Fruit fly (Drosophila melanogaster): ENCODE data around the gene CG7606.

DNA sequence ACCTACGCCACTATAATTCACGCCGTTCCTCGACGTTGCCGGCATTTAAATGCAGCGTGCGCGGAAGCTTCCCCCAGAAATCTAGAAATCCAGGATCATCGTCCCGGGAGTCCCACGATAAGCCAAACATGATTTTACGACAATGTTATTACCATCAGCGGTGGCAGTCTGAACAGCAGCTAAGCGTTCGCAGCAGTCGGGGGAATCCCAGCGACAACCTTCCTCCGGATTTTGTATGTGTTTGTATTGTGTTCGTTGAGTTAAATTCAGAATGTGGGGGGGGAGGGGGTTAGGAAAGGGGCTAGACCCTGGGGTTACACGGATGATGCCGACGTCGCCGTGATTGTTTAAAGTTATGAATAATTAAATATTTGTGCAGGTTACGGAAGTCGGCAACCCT, 47.7 kb downstream of the CG7606 start:
- TF ChIP-seq CG4730 (GFP tag; IDR thresholded peaks at IDR 0.05) (no peak), sob (GFP tag; IDR thresholded peaks at IDR 0.05) (no peak), corto (GFP tag; optimal IDR thresholded peaks at IDR 0.05) (no peak), CG12104 (GFP tag; optimal IDR thresholded peaks at IDR 0.05) (no peak), Hr51 (GFP tag; optimal IDR thresholded peaks at IDR 0.05) (no peak), dmrt99B (tag; optimal IDR thresholded peaks at IDR 0.05) (no peak), psq (GFP tag; optimal IDR thresholded peaks at IDR 0.05) (no peak), sima (GFP tag; optimal IDR thresholded peaks at IDR 0.05) (no peak), Mes4 (GFP tag; optimal IDR thresholded peaks at IDR 0.05) (no peak)
